Worm (Caenorhabditis elegans): ENCODE data around the gene clec-60.

ce11 chrII:10443898-10444297, 37.8 kb downstream of the clec-60 start:
- no peak for TF ChIP-seq tab-1 (GFP tag; IDR thresholded peaks at IDR 0.05)
- no peak for TF ChIP-seq flt-1 (GFP tag; IDR thresholded peaks at IDR 0.05)
- TF ChIP-seq cog-1 (tag; optimal IDR thresholded peaks at IDR 0.05) = no peak
- no peak for TF ChIP-seq ztf-23 (GFP tag; IDR thresholded peaks at IDR 0.05)

Measured in whole organism, midembryonic.